Worm (Caenorhabditis elegans) whole organism, midembryonic: ENCODE measurements around the gene K02B2.6.

ENCODE experiments used
- T22C8.4 ChIP-seq: fragments of 200-800 bp; sonication (Bioruptor generic); IDR thresholded peaks from 2 replicates; pipeline ENCODE4 v1.3.6; 2022; ENCODE audit warnings: missing genetic modification characterization, missing compliant biosample characterization
- cog-1 ChIP-seq: sonication (generic microtip); optimal IDR thresholded peaks from 2 replicates; lab custom pipeline; 2016; ENCODE audit warnings: missing genetic modification characterization, missing compliant biosample characterization
- flt-1 ChIP-seq: fragments of 200-800 bp; sonication (Bioruptor generic); IDR thresholded peaks from 2 replicates; pipeline ENCODE4 v1.3.6; 2022; ENCODE audit warnings: missing genetic modification characterization, missing compliant biosample characterization
- klf-2 ChIP-seq: fragments of 200-800 bp; sonication (Bioruptor generic); conservative IDR thresholded peaks from 2 replicates; pipeline ENCODE4 v1.3.6; 2022; ENCODE audit warnings: missing genetic modification reagents, missing genetic modification characterization, missing compliant biosample characterization
- med-1 ChIP-seq: sonication (generic microtip); optimal IDR thresholded peaks from 2 replicates; lab custom pipeline; 2017; ENCODE audit warnings: missing genetic modification characterization, mild to moderate bottlenecking, missing compliant biosample characterization, antibody characterized with exemption, missing genetic modification reagents; ENCODE audit not compliant: insufficient read depth
- ref-1 ChIP-seq: fragments of 200-800 bp; sonication (Bioruptor generic); conservative IDR thresholded peaks from 2 replicates; pipeline ENCODE4 v1.3.6; 2022; ENCODE audit warnings: missing genetic modification reagents, missing genetic modification characterization, missing compliant biosample characterization
- tab-1 ChIP-seq: fragments of 200-800 bp; sonication (Bioruptor generic); IDR thresholded peaks from 2 replicates; pipeline ENCODE4 v1.3.6; 2022; ENCODE audit warnings: missing genetic modification characterization, missing compliant biosample characterization
- ztf-23 ChIP-seq: fragments of 200-800 bp; sonication (Bioruptor generic); IDR thresholded peaks from 2 replicates; pipeline ENCODE4 v1.3.6; 2022; ENCODE audit warnings: missing genetic modification reagents, missing genetic modification characterization, missing compliant biosample characterization
- ztf-29 ChIP-seq: fragments of 200-800 bp; sonication (Bioruptor generic); IDR thresholded peaks from 2 replicates; pipeline ENCODE4 v1.3.6; 2022; ENCODE audit warnings: missing genetic modification reagents, missing genetic modification characterization, missing compliant biosample characterization

Gene K02B2.6

DNA sequence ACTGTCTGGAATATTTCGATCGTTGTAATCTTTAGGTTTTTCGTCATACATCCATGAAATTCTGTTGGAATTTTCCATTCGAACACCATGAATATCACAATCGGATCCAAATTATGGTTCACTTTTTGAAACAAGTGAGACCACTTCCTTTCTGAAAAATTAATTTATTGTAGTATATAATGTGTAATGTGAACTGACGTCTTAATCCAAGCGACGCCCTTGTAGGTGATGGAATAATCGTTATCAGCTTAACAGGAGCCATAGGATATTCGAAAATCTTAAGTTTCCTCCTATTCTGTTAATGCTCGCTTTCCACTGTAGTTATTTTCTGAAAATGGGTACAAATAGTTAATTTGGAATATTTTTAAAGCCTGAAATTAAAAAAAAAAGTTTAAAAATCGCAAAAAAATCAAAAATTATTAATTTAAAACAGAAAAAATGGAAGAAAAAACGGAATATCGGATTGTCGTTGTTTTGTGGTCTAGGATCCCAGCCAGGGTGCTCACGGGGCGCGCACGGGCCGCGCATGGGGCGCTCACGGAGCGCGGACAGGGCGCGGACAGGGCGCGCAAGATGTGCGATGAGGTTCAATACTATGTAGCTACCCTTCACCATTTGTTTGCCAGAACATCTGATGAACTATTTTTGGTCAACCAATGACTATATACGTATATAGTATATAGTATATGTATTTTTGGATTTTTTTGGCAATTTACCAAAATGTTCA, at the start of gene K02B2.6:
TSS of gene K02B2.6 (minus strand) at position 51 of the 727 bp plus-strand sequence.
- TF ChIP-seq ztf-23 (GFP tag; lab: Robert Waterston, UW), result no peak
- TF ChIP-seq flt-1, result no peak
- no peak for TF ChIP-seq T22C8.4 (GFP tag; lab: Robert Waterston, UW)
- TF ChIP-seq tab-1 (GFP tag; lab: Robert Waterston, UW), result no peak
- no peak for TF ChIP-seq ztf-29 (GFP tag; lab: Robert Waterston, UW)
- TF ChIP-seq cog-1 (tag; lab: Kevin White, UChicago), result no peak
- no peak for TF ChIP-seq klf-2 (GFP tag; lab: Robert Waterston, UW)
- TF ChIP-seq ref-1, result no peak
- no peak for TF ChIP-seq med-1 (GFP tag; lab: Kevin White, UChicago)

DNA sequence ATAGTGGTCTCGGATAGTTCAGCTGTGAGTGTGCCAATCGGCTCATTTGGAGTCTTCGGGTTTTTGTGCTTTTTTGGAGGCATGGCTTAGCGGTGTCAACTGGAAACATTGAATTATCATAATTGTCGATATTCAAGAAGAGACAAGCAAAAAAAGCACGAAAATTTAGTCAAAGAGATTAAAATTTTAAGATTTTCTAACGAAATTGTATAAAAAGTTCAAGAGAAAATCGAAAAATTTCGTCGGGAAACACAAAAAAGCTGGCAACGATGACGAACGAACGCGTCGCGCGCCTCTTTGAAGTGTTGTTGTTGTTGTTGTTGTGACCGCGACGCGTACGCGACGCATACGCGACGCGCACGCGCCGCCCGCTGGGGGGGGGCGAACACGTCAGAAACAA, 49.5 kb upstream of the K02B2.6 start, which contains the start of gene C46G7.5:
TSS of gene C46G7.5 (minus strand) at position 101 of the 400 bp plus-strand sequence.
- no peak for TF ChIP-seq ref-1
- TF ChIP-seq ztf-23 (GFP tag; lab: Robert Waterston, UW), result no peak

DNA sequence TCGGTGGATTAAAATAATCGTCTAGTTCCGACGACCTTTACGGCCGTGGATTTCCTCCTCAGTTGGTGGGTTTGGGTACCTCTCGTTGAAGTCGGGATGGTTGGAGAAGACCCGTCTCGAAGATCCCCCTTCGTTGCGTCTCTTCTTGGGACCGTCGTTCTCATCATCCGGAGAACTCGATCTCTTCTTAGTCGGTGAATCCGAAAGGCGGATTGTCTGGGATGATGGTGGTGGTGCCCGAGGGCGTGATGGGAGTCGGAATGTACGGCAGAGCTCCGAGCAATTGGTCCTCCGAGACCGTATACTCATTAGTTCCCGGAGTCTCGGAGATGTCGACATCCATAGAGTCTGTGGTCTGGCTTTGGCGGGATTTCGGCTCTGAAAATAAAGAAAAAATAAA, 48.2 kb upstream of the K02B2.6 start:
- TF ChIP-seq flt-1 (no peak), med-1 (GFP tag; lab: Kevin White, UChicago) (no peak), ref-1 (no peak), tab-1 (GFP tag; lab: Robert Waterston, UW) (no peak), T22C8.4 (GFP tag; lab: Robert Waterston, UW) (no peak), ztf-23 (GFP tag; lab: Robert Waterston, UW) (no peak), ztf-29 (GFP tag; lab: Robert Waterston, UW) (no peak), cog-1 (tag; lab: Kevin White, UChicago) (no peak), klf-2 (GFP tag; lab: Robert Waterston, UW) (no peak)

DNA sequence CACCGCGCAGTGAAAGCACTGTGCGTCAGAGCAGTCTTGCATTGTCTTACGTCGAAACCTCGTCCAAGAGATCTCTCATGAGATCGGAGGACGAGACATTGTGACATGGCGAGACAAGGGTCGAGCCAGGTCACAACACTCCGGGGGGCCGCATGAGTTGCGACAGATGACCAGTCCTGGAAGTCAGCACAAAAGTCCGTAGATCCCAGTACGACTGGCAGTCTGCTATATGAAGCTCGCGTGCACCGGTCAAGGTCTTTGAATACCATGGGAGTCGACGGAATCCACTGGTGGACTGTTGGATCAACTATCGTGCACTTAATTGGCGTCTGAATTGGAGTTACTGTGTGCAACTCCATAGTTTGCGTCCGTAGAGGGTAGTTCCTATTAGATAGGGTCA, 43.6 kb upstream of the K02B2.6 start:
- TF ChIP-seq tab-1 (GFP tag; lab: Robert Waterston, UW) (0 out of 2 replicates have a peak, but pooled peaks have one; percentile 19), flt-1 (no peak)

DNA sequence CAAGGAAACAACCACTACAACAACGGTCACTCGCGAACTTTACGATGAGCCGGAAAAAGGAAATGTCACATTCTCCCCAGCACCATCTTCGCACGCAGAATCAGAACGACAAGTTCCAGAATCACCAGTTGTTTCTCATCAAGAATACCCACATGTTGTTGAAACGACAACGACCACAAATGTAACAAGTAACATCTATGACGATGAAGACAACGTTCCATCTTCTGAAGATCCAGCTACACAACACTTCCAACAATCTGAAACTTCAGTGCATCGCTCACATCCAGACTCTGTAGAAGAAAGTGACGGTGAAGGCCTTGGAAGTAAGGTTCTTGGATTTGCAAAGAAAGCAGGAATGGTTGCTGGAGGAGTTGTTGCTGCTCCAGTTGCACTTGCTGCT, 28.4 kb upstream of the K02B2.6 start:
- TF ChIP-seq ztf-29 (GFP tag; lab: Robert Waterston, UW), result no peak
- TF ChIP-seq ref-1, result no peak
- no peak for TF ChIP-seq med-1 (GFP tag; lab: Kevin White, UChicago)
- TF ChIP-seq cog-1 (tag; lab: Kevin White, UChicago), result no peak
- TF ChIP-seq T22C8.4 (GFP tag; lab: Robert Waterston, UW), result no peak
- TF ChIP-seq tab-1 (GFP tag; lab: Robert Waterston, UW), result no peak
- TF ChIP-seq klf-2 (GFP tag; lab: Robert Waterston, UW), result no peak
- no peak for TF ChIP-seq flt-1

DNA sequence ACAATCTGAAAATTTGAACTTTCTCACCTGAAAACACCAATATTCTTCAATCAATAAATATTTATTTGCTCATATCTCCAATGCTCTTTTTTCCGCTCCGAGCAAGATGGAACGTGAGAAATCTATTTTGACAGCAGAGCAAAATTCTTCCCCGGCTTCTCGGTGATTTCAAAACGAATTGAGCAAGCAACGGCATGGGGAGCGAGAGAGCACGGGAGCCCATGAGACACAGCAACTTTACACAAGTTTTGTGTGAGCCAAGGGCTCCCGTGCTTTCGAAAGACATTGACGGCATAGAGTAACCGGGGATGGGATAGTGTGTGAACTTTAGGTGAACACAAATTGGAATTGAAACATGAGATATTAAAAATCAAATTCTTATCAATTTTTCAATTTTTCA, 24.8 kb upstream of the K02B2.6 start:
- TF ChIP-seq ref-1 (no peak), med-1 (GFP tag; lab: Kevin White, UChicago) (no peak), T22C8.4 (GFP tag; lab: Robert Waterston, UW) (no peak), tab-1 (GFP tag; lab: Robert Waterston, UW) (no peak), klf-2 (GFP tag; lab: Robert Waterston, UW) (no peak), flt-1 (no peak)

DNA sequence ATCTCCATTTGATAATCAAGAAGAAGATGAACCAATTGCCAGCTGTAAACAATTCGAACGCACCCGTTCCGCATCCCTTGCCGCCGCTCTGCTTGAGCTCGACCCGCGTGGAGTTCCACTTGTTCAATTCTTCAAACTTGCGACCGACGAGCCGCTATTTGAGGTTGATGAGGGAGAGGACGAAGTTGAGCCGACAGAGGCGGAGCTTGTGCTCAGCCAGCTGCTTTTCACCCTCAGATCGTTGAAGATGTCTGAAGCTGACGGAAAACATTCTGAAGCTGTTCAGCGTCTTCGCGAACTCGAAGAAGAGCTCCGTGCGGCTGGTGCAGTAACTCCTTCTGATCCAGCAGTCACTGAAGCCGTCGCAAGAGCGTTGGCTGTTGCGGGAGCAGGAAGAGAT, 23.8 kb upstream of the K02B2.6 start:
- no peak for TF ChIP-seq med-1 (GFP tag; lab: Kevin White, UChicago)
- TF ChIP-seq ref-1, result no peak
- no peak for TF ChIP-seq ztf-29 (GFP tag; lab: Robert Waterston, UW)
- TF ChIP-seq cog-1 (tag; lab: Kevin White, UChicago), result no peak
- TF ChIP-seq T22C8.4 (GFP tag; lab: Robert Waterston, UW), result no peak
- no peak for TF ChIP-seq tab-1 (GFP tag; lab: Robert Waterston, UW)
- TF ChIP-seq klf-2 (GFP tag; lab: Robert Waterston, UW), result no peak
- no peak for TF ChIP-seq ztf-23 (GFP tag; lab: Robert Waterston, UW)

DNA sequence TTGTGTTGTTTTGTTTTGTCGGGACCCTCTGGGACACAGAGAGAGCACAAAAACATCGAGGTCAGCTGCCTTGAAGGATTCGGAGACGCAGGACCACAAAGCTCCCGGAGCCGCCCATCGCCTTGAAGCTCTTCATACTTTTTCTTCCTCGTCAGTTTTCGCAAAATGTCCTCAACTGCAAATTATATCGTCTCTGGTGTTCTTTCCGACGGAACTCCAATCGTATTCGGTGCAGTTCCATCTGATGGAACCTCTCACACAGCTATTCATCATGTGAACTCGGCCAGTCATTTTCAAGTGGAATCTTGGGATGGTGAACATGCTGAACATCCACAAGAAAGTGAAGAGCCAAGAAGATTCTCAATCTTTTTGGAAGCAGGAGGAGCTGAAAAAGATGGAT, 23.4 kb upstream of the K02B2.6 start:
- TF ChIP-seq med-1 (GFP tag; lab: Kevin White, UChicago), result no peak

DNA sequence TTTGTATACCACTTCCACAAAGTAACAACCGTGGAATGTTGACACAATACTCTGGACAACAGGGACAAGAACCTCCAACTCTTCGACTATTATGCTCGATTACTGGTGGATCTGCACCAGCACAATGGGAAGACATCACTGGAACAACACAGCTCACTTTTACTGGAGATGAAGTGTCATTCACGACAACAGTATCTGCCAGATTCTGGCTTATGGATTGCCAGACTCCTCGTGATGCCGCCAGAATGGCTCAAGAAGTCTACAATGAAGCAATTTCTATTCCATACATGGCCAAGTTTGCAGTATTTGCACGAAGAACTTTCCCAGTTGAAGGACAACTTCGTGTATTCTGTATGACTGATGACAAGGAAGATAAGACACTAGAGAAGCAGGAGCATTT, 21.1 kb upstream of the K02B2.6 start:
- TF ChIP-seq ztf-23 (GFP tag; lab: Robert Waterston, UW), result no peak
- TF ChIP-seq flt-1, result no peak
- no peak for TF ChIP-seq cog-1 (tag; lab: Kevin White, UChicago)
- TF ChIP-seq klf-2 (GFP tag; lab: Robert Waterston, UW), result no peak
- TF ChIP-seq tab-1 (GFP tag; lab: Robert Waterston, UW), result no peak
- TF ChIP-seq ztf-29 (GFP tag; lab: Robert Waterston, UW), result no peak
- no peak for TF ChIP-seq med-1 (GFP tag; lab: Kevin White, UChicago)
- no peak for TF ChIP-seq ref-1
- TF ChIP-seq T22C8.4 (GFP tag; lab: Robert Waterston, UW), result no peak

DNA sequence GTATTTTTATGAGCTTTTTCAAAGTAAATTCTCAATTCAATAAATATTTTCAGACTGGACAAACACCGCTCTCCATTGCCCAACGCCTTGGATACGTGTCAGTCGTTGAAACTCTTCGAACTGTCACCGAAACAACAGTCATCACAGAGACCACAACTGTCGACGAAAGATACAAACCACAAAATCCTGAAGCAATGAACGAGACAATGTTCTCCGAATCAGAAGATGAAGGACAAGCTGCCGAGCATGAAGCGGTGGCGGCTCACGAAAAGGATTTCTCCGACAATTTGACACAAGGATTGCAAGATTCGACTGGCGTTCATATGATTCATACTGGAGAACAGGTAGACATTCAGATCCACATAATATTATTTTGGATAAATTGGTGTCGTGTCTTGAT, 17.7 kb upstream of the K02B2.6 start:
- TF ChIP-seq med-1 (GFP tag; lab: Kevin White, UChicago) (no peak), flt-1 (no peak), cog-1 (tag; lab: Kevin White, UChicago) (no peak), ref-1 (no peak), ztf-23 (GFP tag; lab: Robert Waterston, UW) (no peak), T22C8.4 (GFP tag; lab: Robert Waterston, UW) (no peak), klf-2 (GFP tag; lab: Robert Waterston, UW) (no peak), ztf-29 (GFP tag; lab: Robert Waterston, UW) (no peak), tab-1 (GFP tag; lab: Robert Waterston, UW) (no peak)
